Fruit fly (Drosophila melanogaster) Kc167 (cell line): ENCODE data around the gene Rbp9.

Source experiments
- Myc ChIP-seq: fragments of >200 bp; optimal IDR thresholded peaks from 2 replicates; lab custom pipeline; 2017; ENCODE audit warnings: missing external identifiers
- Sin3A ChIP-seq: fragments of >200 bp; optimal IDR thresholded peaks from 2 replicates; lab custom pipeline; 2018; ENCODE audit warnings: missing external identifiers
- h ChIP-seq: fragments of >200 bp; optimal IDR thresholded peaks from 3 replicates; lab custom pipeline; 2018; ENCODE audit warnings: missing external identifiers
- insv ChIP-seq: fragments of >200 bp; optimal IDR thresholded peaks from 3 replicates; lab custom pipeline; 2018; ENCODE audit warnings: missing external identifiers
- psq ChIP-seq: fragments of >200 bp; optimal IDR thresholded peaks from 2 replicates; lab custom pipeline; 2017; ENCODE audit warnings: missing external identifiers
- ttk ChIP-seq: sonication (Bioruptor generic); optimal IDR thresholded peaks from 2 replicates; lab custom pipeline; 2017; ENCODE audit warnings: missing external identifiers

Rbp9 gene

dm6 chr2L:2954472-2954871 lies at the start of gene Rbp9:
TSS of gene Rbp9 (plus strand) at chr2L:2954762.
- TF ChIP-seq h (lab: Kevin White, UChicago) (no peak), psq (lab: Kevin White, UChicago) (no peak), Myc (lab: Kevin White, UChicago) (no peak), insv (lab: Kevin White, UChicago) (no peak), ttk (no peak), Sin3A (lab: Kevin White, UChicago) (no peak)

dm6 chr2L:2905051-2905446 lies 49.5 kb upstream of the Rbp9 start:
- no peak for TF ChIP-seq Myc (lab: Kevin White, UChicago)
- TF ChIP-seq ttk, result no peak
- TF ChIP-seq Sin3A (lab: Kevin White, UChicago), result no peak
- no peak for TF ChIP-seq insv (lab: Kevin White, UChicago)
- no peak for TF ChIP-seq h (lab: Kevin White, UChicago)
- no peak for TF ChIP-seq psq (lab: Kevin White, UChicago)

- TF ChIP-seq ttk (no peak), h (lab: Kevin White, UChicago) (no peak), Sin3A (lab: Kevin White, UChicago) (no peak), insv (lab: Kevin White, UChicago) (no peak)
Observed at dm6 chr2L:2906122-2906521, 48.4 kb upstream of the Rbp9 start.

dm6 chr2L:2907776-2908175 lies 46.8 kb upstream of the Rbp9 start:
- TF ChIP-seq Sin3A (lab: Kevin White, UChicago), result no peak
- TF ChIP-seq insv (lab: Kevin White, UChicago), result no peak
- no peak for TF ChIP-seq h (lab: Kevin White, UChicago)
- no peak for TF ChIP-seq Myc (lab: Kevin White, UChicago)
- no peak for TF ChIP-seq psq (lab: Kevin White, UChicago)
- no peak for TF ChIP-seq ttk

dm6 chr2L:2908440-2909154 lies 46.0 kb upstream of the Rbp9 start:
- TF ChIP-seq Myc (lab: Kevin White, UChicago), result no peak
- no peak for TF ChIP-seq Sin3A (lab: Kevin White, UChicago)
- TF ChIP-seq insv (lab: Kevin White, UChicago), result no peak
- TF ChIP-seq psq (lab: Kevin White, UChicago), result no peak
- TF ChIP-seq h (lab: Kevin White, UChicago), result no peak
- no peak for TF ChIP-seq ttk

- no peak for TF ChIP-seq Myc (lab: Kevin White, UChicago)
- no peak for TF ChIP-seq Sin3A (lab: Kevin White, UChicago)
- no peak for TF ChIP-seq insv (lab: Kevin White, UChicago)
- TF ChIP-seq psq (lab: Kevin White, UChicago), result no peak
- no peak for TF ChIP-seq h (lab: Kevin White, UChicago)
- TF ChIP-seq ttk, result no peak
Observed at dm6 chr2L:2909495-2909894, 45.1 kb upstream of the Rbp9 start.

dm6 chr2L:2910957-2911356 lies 43.6 kb upstream of the Rbp9 start:
- TF ChIP-seq h (lab: Kevin White, UChicago), result no peak
- TF ChIP-seq insv (lab: Kevin White, UChicago), result no peak
- TF ChIP-seq Myc (lab: Kevin White, UChicago), result no peak
- no peak for TF ChIP-seq psq (lab: Kevin White, UChicago)
- no peak for TF ChIP-seq Sin3A (lab: Kevin White, UChicago)
- TF ChIP-seq ttk, result no peak

- TF ChIP-seq psq (lab: Kevin White, UChicago), result no peak
- no peak for TF ChIP-seq h (lab: Kevin White, UChicago)
- TF ChIP-seq ttk, result no peak
- TF ChIP-seq Sin3A (lab: Kevin White, UChicago), result no peak
- no peak for TF ChIP-seq Myc (lab: Kevin White, UChicago)
- TF ChIP-seq insv (lab: Kevin White, UChicago), result no peak
Observed at dm6 chr2L:2920641-2921040, 33.9 kb upstream of the Rbp9 start.

dm6 chr2L:2924266-2924801 lies 30.2 kb upstream of the Rbp9 start:
- TF ChIP-seq psq (lab: Kevin White, UChicago) (no peak), Sin3A (lab: Kevin White, UChicago) (no peak), h (lab: Kevin White, UChicago) (no peak), ttk (no peak), insv (lab: Kevin White, UChicago) (no peak), Myc (lab: Kevin White, UChicago) (no peak)

dm6 chr2L:2930646-2931045 lies 23.9 kb upstream of the Rbp9 start:
- TF ChIP-seq Myc (lab: Kevin White, UChicago), result no peak
- no peak for TF ChIP-seq insv (lab: Kevin White, UChicago)
- TF ChIP-seq ttk, result no peak
- no peak for TF ChIP-seq h (lab: Kevin White, UChicago)
- TF ChIP-seq Sin3A (lab: Kevin White, UChicago), result no peak
- TF ChIP-seq psq (lab: Kevin White, UChicago), result no peak

- TF ChIP-seq Sin3A (lab: Kevin White, UChicago), result no peak
- TF ChIP-seq h (lab: Kevin White, UChicago), result no peak
- no peak for TF ChIP-seq insv (lab: Kevin White, UChicago)
- no peak for TF ChIP-seq psq (lab: Kevin White, UChicago)
- no peak for TF ChIP-seq Myc (lab: Kevin White, UChicago)
- TF ChIP-seq ttk, result no peak
Observed at dm6 chr2L:2931555-2932131, 22.9 kb upstream of the Rbp9 start.

dm6 chr2L:2935704-2936103 lies 18.9 kb upstream of the Rbp9 start:
- TF ChIP-seq h (lab: Kevin White, UChicago), result no peak
- no peak for TF ChIP-seq insv (lab: Kevin White, UChicago)
- no peak for TF ChIP-seq Myc (lab: Kevin White, UChicago)
- TF ChIP-seq ttk, result no peak
- no peak for TF ChIP-seq Sin3A (lab: Kevin White, UChicago)
- TF ChIP-seq psq (lab: Kevin White, UChicago), result no peak
